Fruit fly (Drosophila melanogaster) S2 (cell line): Measurements from ENCODE around the gene CanA1.

Source experiments
- CG8478 ChIP-seq: fragments of >200 bp; optimal IDR thresholded peaks from 2 replicates; lab custom pipeline; 2018
- CTCF ChIP-seq, 2 experiments: fragments of >200 bp; optimal IDR thresholded peaks; 2 replicates each; lab custom pipeline; 2018

DNA sequence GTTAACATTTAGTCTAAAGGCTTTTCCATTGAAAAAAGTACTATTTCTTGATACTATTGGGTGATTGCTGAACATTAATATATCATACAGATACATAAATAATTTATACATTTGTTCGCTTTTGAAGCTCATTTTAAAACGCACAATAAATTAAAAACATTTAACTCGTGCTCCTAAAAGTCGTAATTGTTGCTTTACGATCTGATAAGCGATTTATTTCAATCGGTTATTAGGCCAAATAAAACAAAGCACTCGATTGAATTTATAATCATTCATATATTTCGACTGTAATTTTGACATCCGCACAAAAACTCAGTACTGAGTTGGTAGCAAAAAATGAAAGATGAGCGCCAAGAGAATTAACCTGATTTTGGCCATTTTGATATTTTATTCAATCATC lies 4.1 kb upstream of the CanA1 start, which contains the start of gene CG33773:
- TF ChIP-seq CG8478, result no peak
- no peak for TF ChIP-seq CTCF (optimal IDR thresholded peaks at IDR 0.05; lab: Kevin White, UChicago)
